Fruit fly (Drosophila melanogaster) whole organism, embryonic: ENCODE results near the gene CG45073.
A peak's percentile ranks its signal among the peaks of the same experiment; 100 is the strongest.

Source experiments
- ATbp ChIP-seq: fragments of 200-800 bp; sonication (Bioruptor generic); optimal IDR thresholded peaks from 2 replicates; lab custom pipeline; 2017; ENCODE audit warnings: missing biosample characterization, mild to moderate bottlenecking, missing genetic modification characterization, missing genetic modification reagents
- Abd-B ChIP-seq: fragments of 200-800 bp; sonication (Bioruptor generic); optimal IDR thresholded peaks from 2 replicates; lab custom pipeline; 2018; ENCODE audit warnings: missing biosample characterization, mild to moderate bottlenecking, missing genetic modification characterization, moderate library complexity
- B-H2 ChIP-seq: fragments of 200-800 bp; sonication (Bioruptor generic); optimal IDR thresholded peaks from 2 replicates; lab custom pipeline; 2018; ENCODE audit warnings: missing biosample characterization, mild to moderate bottlenecking, missing genetic modification characterization
- Bdp1 ChIP-seq: fragments of 200-800 bp; sonication (Bioruptor generic); optimal IDR thresholded peaks from 3 replicates; lab custom pipeline; 2016; ENCODE audit warnings: missing biosample characterization, missing genetic modification characterization
- CG10267 ChIP-seq: fragments of 200-800 bp; sonication (Bioruptor generic); optimal IDR thresholded peaks from 2 replicates; lab custom pipeline; 2018; ENCODE audit warnings: missing biosample characterization, mild to moderate bottlenecking, missing genetic modification characterization, moderate library complexity
- CG10431 ChIP-seq: fragments of 200-800 bp; sonication (Bioruptor generic); optimal IDR thresholded peaks from 3 replicates; lab custom pipeline; 2018; ENCODE audit warnings: missing biosample characterization, mild to moderate bottlenecking, missing genetic modification characterization
- CG11696 ChIP-seq: fragments of 200-800 bp; sonication (Bioruptor generic); IDR thresholded peaks from 2 replicates; pipeline ENCODE4 v1.3.6; 2022; ENCODE audit warnings: missing biosample characterization, missing genetic modification characterization
- CG12104 ChIP-seq: fragments of 200-800 bp; sonication (Bioruptor generic); optimal IDR thresholded peaks from 3 replicates; lab custom pipeline; 2016; ENCODE audit warnings: missing biosample characterization, missing genetic modification characterization
- CG14441 ChIP-seq: fragments of 200-800 bp; sonication (Bioruptor generic); IDR thresholded peaks from 2 replicates; pipeline ENCODE4 v1.3.6; 2022; ENCODE audit warnings: missing biosample characterization, missing genetic modification characterization
- CG15601 ChIP-seq: fragments of 200-800 bp; sonication (Bioruptor generic); optimal IDR thresholded peaks from 3 replicates; lab custom pipeline; 2019; ENCODE audit warnings: missing biosample characterization, mild to moderate bottlenecking, missing genetic modification characterization, moderate library complexity
- CG17568 ChIP-seq: fragments of 200-800 bp; sonication (Bioruptor generic); optimal IDR thresholded peaks from 2 replicates; lab custom pipeline; 2018; ENCODE audit warnings: missing biosample characterization, mild to moderate bottlenecking, missing genetic modification characterization, moderate library complexity
- CG18011 ChIP-seq: fragments of 200-800 bp; sonication (Bioruptor generic); optimal IDR thresholded peaks from 2 replicates; lab custom pipeline; 2017; ENCODE audit warnings: missing biosample characterization, missing genetic modification characterization, mild to moderate bottlenecking, moderate library complexity, missing genotype
- CG2712 ChIP-seq: fragments of 200-800 bp; optimal IDR thresholded peaks from 3 replicates; lab custom pipeline; 2019; ENCODE audit warnings: missing biosample characterization, mild to moderate bottlenecking, missing genetic modification characterization, moderate library complexity
- CG33213 ChIP-seq: fragments of 200-800 bp; sonication (Bioruptor generic); optimal IDR thresholded peaks from 3 replicates; lab custom pipeline; 2016; ENCODE audit warnings: missing biosample characterization, missing genetic modification characterization
- CG6689 ChIP-seq: fragments of 200-800 bp; sonication (Bioruptor generic); IDR thresholded peaks from 2 replicates; pipeline ENCODE4 v1.3.6; 2022; ENCODE audit warnings: missing biosample characterization, missing genetic modification characterization
- CG6791 ChIP-seq: fragments of 200-800 bp; sonication (Bioruptor generic); IDR thresholded peaks from 3 replicates; pipeline ENCODE4 v1.3.6; 2022; ENCODE audit warnings: missing biosample characterization, missing genetic modification characterization; ENCODE audit not compliant: partially characterized antibody
- CG7357 ChIP-seq: fragments of 200-800 bp; sonication (Bioruptor generic); IDR thresholded peaks from 3 replicates; pipeline ENCODE4 v1.3.6; 2022; ENCODE audit warnings: missing biosample characterization, missing genetic modification characterization
- CG7372 ChIP-seq: fragments of 200-800 bp; sonication (Bioruptor generic); IDR thresholded peaks from 2 replicates; pipeline ENCODE4 v1.3.6; 2022; ENCODE audit warnings: missing biosample characterization, missing genetic modification characterization
- CG7786 ChIP-seq: fragments of 200-800 bp; sonication (Bioruptor generic); optimal IDR thresholded peaks from 2 replicates; lab custom pipeline; 2016; ENCODE audit warnings: missing biosample characterization, missing genetic modification characterization
- CG8281 ChIP-seq: fragments of 200-800 bp; sonication (Bioruptor generic); optimal IDR thresholded peaks from 2 replicates; lab custom pipeline; 2018; ENCODE audit warnings: missing biosample characterization, mild to moderate bottlenecking, missing genetic modification characterization, moderate library complexity
- CG9797 ChIP-seq: fragments of 200-800 bp; sonication (Bioruptor generic); optimal IDR thresholded peaks from 3 replicates; lab custom pipeline; 2018; ENCODE audit warnings: missing biosample characterization, mild to moderate bottlenecking, missing genetic modification characterization
- Doc2 ChIP-seq: fragments of 200-800 bp; sonication (Bioruptor generic); IDR thresholded peaks from 2 replicates; pipeline ENCODE4 v1.3.6; 2022; ENCODE audit warnings: missing biosample characterization, missing genetic modification characterization
- Doc3 ChIP-seq: fragments of 200-800 bp; sonication (Bioruptor generic); IDR thresholded peaks from 3 replicates; pipeline ENCODE4 v1.3.6; 2022; ENCODE audit warnings: missing biosample characterization, missing genetic modification characterization; ENCODE audit not compliant: partially characterized antibody
- Elba2 ChIP-seq: fragments of 200-800 bp; sonication (Bioruptor generic); optimal IDR thresholded peaks from 3 replicates; lab custom pipeline; 2016; ENCODE audit warnings: missing biosample characterization, missing genetic modification characterization
- HmgZ ChIP-seq: fragments of 200-800 bp; sonication (Bioruptor generic); optimal IDR thresholded peaks from 2 replicates; lab custom pipeline; 2018; ENCODE audit warnings: missing biosample characterization, mild to moderate bottlenecking, missing genetic modification characterization
- MESR4 ChIP-seq: fragments of 200-800 bp; sonication (Bioruptor generic); optimal IDR thresholded peaks from 2 replicates; lab custom pipeline; 2018; ENCODE audit warnings: missing biosample characterization, mild to moderate bottlenecking, missing genetic modification characterization, moderate library complexity
- Oaz ChIP-seq: fragments of 200-800 bp; sonication (Bioruptor generic); IDR thresholded peaks from 2 replicates; pipeline ENCODE4 v1.3.6; 2022; ENCODE audit warnings: missing biosample characterization, missing genetic modification characterization
- Sry-δ ChIP-seq: fragments of 200-800 bp; sonication (Bioruptor generic); optimal IDR thresholded peaks from 2 replicates; lab custom pipeline; 2016; ENCODE audit warnings: missing biosample characterization, missing genetic modification characterization
- aop ChIP-seq: fragments of 200-800 bp; sonication (Bioruptor generic); IDR thresholded peaks from 2 replicates; pipeline ENCODE4 v1.3.6; 2022; ENCODE audit warnings: missing biosample characterization, missing genetic modification characterization
- ato ChIP-seq: fragments of 200-800 bp; sonication (Bioruptor generic); IDR thresholded peaks from 2 replicates; pipeline ENCODE4 v1.3.6; 2022; ENCODE audit warnings: missing biosample characterization, missing genetic modification characterization; ENCODE audit not compliant: partially characterized antibody
- bsh ChIP-seq, 2 experiments: fragments of 200-800 bp; sonication (Bioruptor generic); optimal IDR thresholded peaks; 2 replicates each; lab custom pipeline; 2017 to 2018; ENCODE audit warnings: mild to moderate bottlenecking in 2 of 2, missing biosample characterization in 2 of 2, missing genetic modification characterization in 2 of 2, moderate library complexity in 1 of 2
- dysf ChIP-seq: fragments of 200-800 bp; sonication (Bioruptor generic); IDR thresholded peaks from 3 replicates; pipeline ENCODE4 v1.3.6; 2022; ENCODE audit warnings: missing biosample characterization, missing genetic modification characterization
- fd64A ChIP-seq: fragments of 200-800 bp; sonication (Bioruptor generic); optimal IDR thresholded peaks from 3 replicates; lab custom pipeline; 2018; ENCODE audit warnings: missing biosample characterization, mild to moderate bottlenecking, missing genetic modification characterization
- gt ChIP-seq: fragments of 200-800 bp; sonication (Bioruptor generic); IDR thresholded peaks from 2 replicates; pipeline ENCODE4 v1.3.6; 2022; ENCODE audit warnings: missing biosample characterization, missing genetic modification characterization
- hb ChIP-seq: fragments of 200-800 bp; sonication (Bioruptor generic); IDR thresholded peaks from 3 replicates; pipeline ENCODE4 v1.3.6; 2022; ENCODE audit warnings: missing biosample characterization, missing genetic modification characterization; ENCODE audit not compliant: partially characterized antibody
- kay ChIP-seq: fragments of 200-800 bp; sonication (Bioruptor generic); optimal IDR thresholded peaks from 2 replicates; lab custom pipeline; 2016; ENCODE audit warnings: missing biosample characterization, missing genetic modification characterization
- lmd ChIP-seq: fragments of 200-800 bp; sonication (Bioruptor generic); IDR thresholded peaks from 2 replicates; pipeline ENCODE4 v1.3.6; 2022; ENCODE audit warnings: missing biosample characterization, missing genetic modification characterization
- lola ChIP-seq, 3 experiments: fragments of >200 bp in 2 of 3; fragments of 200-800 bp in 1 of 3; sonication (Bioruptor generic) in 1 of 3; optimal IDR thresholded peaks; 2 replicates each; lab custom pipeline; 2017 to 2019; ENCODE audit warnings: missing biosample characterization in 3 of 3, missing genetic modification characterization in 3 of 3, mild to moderate bottlenecking in 1 of 3, moderate library complexity in 1 of 3
- mam ChIP-seq: fragments of 200-800 bp; sonication (Bioruptor generic); optimal IDR thresholded peaks from 3 replicates; lab custom pipeline; 2016; ENCODE audit warnings: missing biosample characterization, missing genetic modification characterization
- nerfin-1 ChIP-seq: fragments of 200-800 bp; sonication (Bioruptor generic); optimal IDR thresholded peaks from 3 replicates; lab custom pipeline; 2019; ENCODE audit warnings: missing biosample characterization, mild to moderate bottlenecking, missing genetic modification characterization, moderate library complexity
- nmo ChIP-seq: fragments of 200-800 bp; sonication (Bioruptor generic); optimal IDR thresholded peaks from 2 replicates; lab custom pipeline; 2018; ENCODE audit warnings: missing biosample characterization, mild to moderate bottlenecking, missing genetic modification characterization, moderate library complexity
- oc ChIP-seq: fragments of 200-800 bp; sonication (Bioruptor generic); optimal IDR thresholded peaks from 2 replicates; lab custom pipeline; 2018; ENCODE audit warnings: missing biosample characterization, mild to moderate bottlenecking, missing genetic modification characterization, moderate library complexity
- scrt ChIP-seq: fragments of 200-800 bp; sonication (Bioruptor generic); optimal IDR thresholded peaks from 2 replicates; lab custom pipeline; 2018; ENCODE audit warnings: missing biosample characterization, mild to moderate bottlenecking, missing genetic modification characterization, moderate library complexity
- sens ChIP-seq: fragments of 200-800 bp; sonication (Bioruptor generic); peaks from one replicate; lab custom pipeline; 2016; ENCODE audit warnings: missing biosample characterization, missing genetic modification characterization
- shn ChIP-seq: fragments of 200-800 bp; sonication (Bioruptor generic); optimal IDR thresholded peaks from 3 replicates; lab custom pipeline; 2016; ENCODE audit warnings: missing biosample characterization, missing genetic modification characterization
- slou ChIP-seq: fragments of 200-800 bp; sonication (Bioruptor generic); optimal IDR thresholded peaks from 3 replicates; lab custom pipeline; 2016; ENCODE audit warnings: missing biosample characterization, missing genetic modification characterization
- ssp ChIP-seq: fragments of 200-800 bp; sonication (Bioruptor generic); IDR thresholded peaks from 2 replicates; pipeline ENCODE4 v1.3.6; 2022; ENCODE audit warnings: missing biosample characterization, missing genetic modification characterization
- stc ChIP-seq: fragments of 200-800 bp; sonication (Bioruptor generic); IDR thresholded peaks from 2 replicates; pipeline ENCODE4 v1.3.6; 2022; ENCODE audit warnings: missing biosample characterization, missing genetic modification characterization
- tup ChIP-seq: fragments of 200-800 bp; sonication (Bioruptor generic); optimal IDR thresholded peaks from 2 replicates; lab custom pipeline; 2016; ENCODE audit warnings: missing biosample characterization, mild to moderate bottlenecking, missing genetic modification characterization, moderate library complexity
- tx ChIP-seq: fragments of 200-800 bp; sonication (Bioruptor generic); optimal IDR thresholded peaks from 2 replicates; lab custom pipeline; 2016; ENCODE audit warnings: missing biosample characterization, missing genetic modification characterization
- zfh1 ChIP-seq: fragments of 200-800 bp; sonication (Bioruptor generic); IDR thresholded peaks from 3 replicates; pipeline ENCODE4 v1.3.6; 2022; ENCODE audit warnings: missing biosample characterization, missing genetic modification characterization

Gene CG45073

dm6 chr3R:30083215-30083614 is 41.3 kb downstream of the CG45073 start (continued):
- TF ChIP-seq HmgZ (tag; lab: Kevin White, UChicago) (no peak), Doc3 (GFP tag; lab: Robert Waterston, UW) (no peak), Doc2 (GFP tag; lab: Robert Waterston, UW) (no peak), slou (GFP tag; lab: Kevin White, UChicago) (no peak), scrt (GFP tag; lab: Kevin White, UChicago) (no peak), dysf (GFP tag; lab: Robert Waterston, UW) (0 out of 3 replicates have a peak, but pooled peaks have one; percentile 28), CG18011 (GFP tag; lab: Kevin White, UChicago) (no peak), Abd-B (GFP tag; lab: Kevin White, UChicago) (peak; percentile 26), lola (GFP tag; optimal IDR thresholded peaks at IDR 0.05; lab: Kevin White, UChicago) (no peak), Sry-δ (no peak), ato (GFP tag; lab: Robert Waterston, UW) (no peak), shn (GFP tag; lab: Kevin White, UChicago) (no peak), sens (GFP tag; lab: Kevin White, UChicago) (peak; percentile 83), lmd (GFP tag; lab: Robert Waterston, UW) (0 out of 2 replicates have a peak, but pooled peaks have one; percentile 32), Oaz (no peak), kay (GFP tag; lab: Kevin White, UChicago) (no peak), gt (no peak), fd64A (GFP tag; lab: Kevin White, UChicago) (no peak), stc (no peak), tup (GFP tag; lab: Kevin White, UChicago) (no peak), Bdp1 (no peak), CG11696 (GFP tag; lab: Robert Waterston, UW) (no peak), zfh1 (GFP tag; lab: Robert Waterston, UW) (no peak), CG7786 (GFP tag; lab: Kevin White, UChicago) (no peak), CG7357 (GFP tag; lab: Robert Waterston, UW) (no peak), mam (GFP tag; lab: Kevin White, UChicago) (no peak), ATbp (no peak), CG14441 (GFP tag; lab: Robert Waterston, UW) (peak; percentile 33), CG15601 (no peak), B-H2 (GFP tag; lab: Kevin White, UChicago) (no peak), oc (tag; lab: Kevin White, UChicago) (no peak), CG17568 (no peak), CG9797 (GFP tag; lab: Kevin White, UChicago) (no peak), CG8281 (tag; lab: Kevin White, UChicago) (no peak), nmo (GFP tag; lab: Kevin White, UChicago) (peak; percentile 3), CG6689 (GFP tag; lab: Robert Waterston, UW) (no peak), Elba2 (GFP tag; lab: Kevin White, UChicago) (no peak), CG12104 (no peak), aop (no peak), CG6791 (no peak), CG10431 (no peak), bsh (GFP tag; optimal IDR thresholded peaks at IDR 0.05; lab: Kevin White, UChicago) (peak in 1 of 2 experiments; percentile 35), ssp (GFP tag; lab: Robert Waterston, UW) (no peak), MESR4 (GFP tag; lab: Kevin White, UChicago) (no peak), CG7372 (GFP tag; lab: Robert Waterston, UW) (no peak), hb (GFP tag; lab: Robert Waterston, UW) (no peak), CG10267 (tag; lab: Kevin White, UChicago) (no peak), CG2712 (tag; lab: Kevin White, UChicago) (peak; percentile 12), CG33213 (no peak), tx (no peak), nerfin-1 (tag; lab: Kevin White, UChicago) (no peak)
